Worm (Caenorhabditis elegans) whole organism, midembryonic: Measurements from ENCODE around the gene srz-10.
"Not testable (repeated sequence)": the region's sequence is repeated elsewhere in the genome, so short reads cannot be mapped to it uniquely, and the experiment has no call there.

Experiments used
- T22C8.4 ChIP-seq: fragments of 200-800 bp; sonication (Bioruptor generic); IDR thresholded peaks from 2 replicates; pipeline ENCODE4 v1.3.6; 2022; ENCODE audit warnings: missing genetic modification characterization, missing compliant biosample characterization
- cog-1 ChIP-seq: sonication (generic microtip); optimal IDR thresholded peaks from 2 replicates; lab custom pipeline; 2016; ENCODE audit warnings: missing genetic modification characterization, missing compliant biosample characterization
- flt-1 ChIP-seq: fragments of 200-800 bp; sonication (Bioruptor generic); IDR thresholded peaks from 2 replicates; pipeline ENCODE4 v1.3.6; 2022; ENCODE audit warnings: missing genetic modification characterization, missing compliant biosample characterization
- klf-2 ChIP-seq: fragments of 200-800 bp; sonication (Bioruptor generic); conservative IDR thresholded peaks from 2 replicates; pipeline ENCODE4 v1.3.6; 2022; ENCODE audit warnings: missing genetic modification reagents, missing genetic modification characterization, missing compliant biosample characterization
- med-1 ChIP-seq: sonication (generic microtip); optimal IDR thresholded peaks from 2 replicates; lab custom pipeline; 2017; ENCODE audit warnings: missing genetic modification characterization, mild to moderate bottlenecking, missing compliant biosample characterization, antibody characterized with exemption, missing genetic modification reagents; ENCODE audit not compliant: insufficient read depth
- ref-1 ChIP-seq: fragments of 200-800 bp; sonication (Bioruptor generic); conservative IDR thresholded peaks from 2 replicates; pipeline ENCODE4 v1.3.6; 2022; ENCODE audit warnings: missing genetic modification reagents, missing genetic modification characterization, missing compliant biosample characterization
- tab-1 ChIP-seq: fragments of 200-800 bp; sonication (Bioruptor generic); IDR thresholded peaks from 2 replicates; pipeline ENCODE4 v1.3.6; 2022; ENCODE audit warnings: missing genetic modification characterization, missing compliant biosample characterization
- ztf-23 ChIP-seq: fragments of 200-800 bp; sonication (Bioruptor generic); IDR thresholded peaks from 2 replicates; pipeline ENCODE4 v1.3.6; 2022; ENCODE audit warnings: missing genetic modification reagents, missing genetic modification characterization, missing compliant biosample characterization
- ztf-29 ChIP-seq: fragments of 200-800 bp; sonication (Bioruptor generic); IDR thresholded peaks from 2 replicates; pipeline ENCODE4 v1.3.6; 2022; ENCODE audit warnings: missing genetic modification reagents, missing genetic modification characterization, missing compliant biosample characterization

Gene srz-10

DNA sequence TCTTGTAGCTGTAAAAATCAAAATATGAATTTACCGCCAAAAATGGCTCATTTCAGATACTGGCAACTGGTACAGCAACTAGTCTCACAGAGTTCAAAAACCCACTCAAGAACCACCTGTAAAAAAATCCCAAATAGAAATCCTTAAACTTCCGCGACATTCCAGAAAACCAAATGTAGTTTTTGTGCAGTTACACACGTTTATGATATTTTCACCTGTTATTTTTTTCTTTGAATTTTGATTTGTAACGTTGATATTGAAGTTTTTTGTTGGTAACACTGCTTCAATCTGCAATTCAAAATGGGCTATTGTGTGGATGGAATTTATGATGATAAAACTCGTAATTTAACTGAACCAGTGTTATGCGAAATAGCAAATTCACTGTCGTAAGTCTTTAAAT, 24.0 kb upstream of the srz-10 start, which contains the start of gene srw-113:
Gene srw-113 (plus strand): TSS at position 301 of the 400 bp plus-strand sequence.
- TF ChIP-seq med-1 (GFP tag; lab: Kevin White, UChicago), result no peak
- TF ChIP-seq ref-1 (GFP tag; lab: Robert Waterston, UW), result no peak
- no peak for TF ChIP-seq cog-1 (tag; lab: Kevin White, UChicago)
- no peak for TF ChIP-seq ztf-23
- no peak for TF ChIP-seq T22C8.4 (GFP tag; lab: Robert Waterston, UW)
- TF ChIP-seq ztf-29 (GFP tag; lab: Robert Waterston, UW), result no peak
- TF ChIP-seq flt-1 (GFP tag; lab: Robert Waterston, UW), result no peak
- no peak for TF ChIP-seq klf-2 (GFP tag; lab: Robert Waterston, UW)
- no peak for TF ChIP-seq tab-1 (GFP tag; lab: Robert Waterston, UW)

DNA sequence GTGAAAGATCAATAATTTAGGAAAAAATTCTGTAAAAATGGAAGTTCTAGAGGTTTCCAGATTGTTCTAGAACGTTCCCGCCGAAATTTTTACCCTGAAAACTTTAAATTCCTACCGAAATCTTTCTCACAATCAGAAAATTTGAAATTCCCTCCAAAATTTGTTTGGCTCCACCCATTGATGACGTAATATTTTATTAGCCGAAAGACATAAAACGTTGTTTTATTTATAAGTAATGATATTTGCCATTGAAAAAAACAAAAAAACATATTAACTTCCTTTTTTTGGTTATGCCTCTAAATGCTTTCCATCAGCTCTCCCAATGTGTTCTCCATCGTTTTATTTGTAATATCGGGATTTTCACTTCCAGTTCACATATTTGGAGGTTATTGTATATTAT, 21.4 kb upstream of the srz-10 start, which contains the start of gene srh-295:
Gene srh-295 (plus strand): TSS at position 301 of the 400 bp plus-strand sequence.
- TF ChIP-seq ztf-29 (GFP tag; lab: Robert Waterston, UW), result no peak
- no peak for TF ChIP-seq T22C8.4 (GFP tag; lab: Robert Waterston, UW)
- TF ChIP-seq tab-1 (GFP tag; lab: Robert Waterston, UW), result no peak
- no peak for TF ChIP-seq klf-2 (GFP tag; lab: Robert Waterston, UW)
- TF ChIP-seq ztf-23, result no peak
- no peak for TF ChIP-seq med-1 (GFP tag; lab: Kevin White, UChicago)
- no peak for TF ChIP-seq flt-1 (GFP tag; lab: Robert Waterston, UW)
- TF ChIP-seq cog-1 (tag; lab: Kevin White, UChicago), result no peak
- TF ChIP-seq ref-1 (GFP tag; lab: Robert Waterston, UW), result no peak

DNA sequence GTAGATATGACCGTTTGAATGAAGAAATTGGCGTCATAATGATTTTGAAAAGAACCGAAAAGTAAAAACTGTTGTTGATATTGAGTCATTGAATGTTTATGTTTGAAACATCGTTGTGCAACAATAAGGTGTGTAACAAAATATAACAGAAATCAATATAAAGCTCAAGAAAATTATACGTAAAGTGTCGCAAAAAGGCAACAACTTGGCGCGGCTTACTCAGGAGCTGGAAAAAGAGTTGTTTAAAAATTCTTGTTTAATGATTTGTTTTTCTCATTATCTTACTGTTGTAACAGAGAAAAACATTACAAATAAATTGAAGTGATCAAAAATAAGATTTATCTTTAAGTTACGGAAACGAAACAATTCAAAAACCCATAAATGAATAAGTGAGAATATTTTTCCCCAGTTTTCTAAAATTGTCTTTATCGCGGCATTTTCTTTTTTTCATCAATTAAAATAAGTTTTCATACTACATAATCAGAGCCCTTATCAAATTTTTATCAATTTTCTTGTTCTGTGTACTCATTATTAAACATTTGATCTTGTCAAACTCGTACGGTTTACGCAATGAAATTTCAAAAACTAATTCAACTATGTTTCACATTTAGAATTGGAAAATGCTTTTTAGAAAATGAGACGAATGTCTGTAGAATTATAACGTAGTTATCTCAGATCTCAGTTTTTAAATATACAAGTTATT, 19.0 kb upstream of the srz-10 start, which contains the start of gene ZK1037.6:
Gene ZK1037.6 (minus strand): TSS at position 51 of the 703 bp plus-strand sequence.
- TF ChIP-seq tab-1 (GFP tag; lab: Robert Waterston, UW), result no peak
- no peak for TF ChIP-seq med-1 (GFP tag; lab: Kevin White, UChicago)
- no peak for TF ChIP-seq ztf-29 (GFP tag; lab: Robert Waterston, UW)
- TF ChIP-seq cog-1 (tag; lab: Kevin White, UChicago), result no peak
- no peak for TF ChIP-seq flt-1 (GFP tag; lab: Robert Waterston, UW)
- no peak for TF ChIP-seq ztf-23
- TF ChIP-seq ref-1 (GFP tag; lab: Robert Waterston, UW), result no peak

DNA sequence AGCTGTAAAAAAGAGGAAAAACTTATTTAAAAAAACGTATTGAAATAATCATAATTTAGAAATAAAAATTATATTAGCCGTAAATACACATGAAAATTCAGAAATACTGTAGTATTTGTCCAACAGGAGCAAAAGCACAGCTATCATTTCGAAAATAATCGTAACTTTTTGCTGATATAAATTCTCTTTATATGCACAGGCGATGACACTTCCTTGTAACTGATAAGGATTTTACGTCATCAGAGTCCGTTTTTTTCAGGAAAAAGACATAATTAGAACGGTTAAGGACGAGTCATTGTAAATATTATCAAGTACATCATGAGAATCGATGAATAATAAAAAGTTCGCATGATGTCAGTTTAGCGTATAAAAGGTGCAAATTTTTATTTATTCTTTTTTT, 14.5 kb upstream of the srz-10 start:
- TF ChIP-seq klf-2 (GFP tag; lab: Robert Waterston, UW) (no peak), med-1 (GFP tag; lab: Kevin White, UChicago) (no peak), cog-1 (tag; lab: Kevin White, UChicago) (no peak), T22C8.4 (GFP tag; lab: Robert Waterston, UW) (no peak)

DNA sequence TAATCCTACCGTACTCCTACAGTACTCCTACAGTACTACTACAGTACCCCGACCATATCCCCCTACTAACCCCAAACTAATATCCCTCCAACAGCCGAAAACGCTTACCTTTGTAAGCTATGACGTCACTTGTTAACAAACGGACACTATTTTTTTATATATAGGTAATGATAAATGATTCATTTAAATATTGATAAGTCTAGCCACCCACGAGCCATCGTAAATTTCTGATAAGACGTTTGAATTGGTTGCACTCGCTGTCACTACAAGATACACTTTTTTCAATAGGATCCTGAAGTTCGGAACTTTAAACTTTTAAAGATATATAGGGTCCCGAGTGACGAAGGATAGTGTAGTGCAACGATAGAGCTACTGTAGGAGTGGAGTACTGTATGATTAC, 13.8 kb upstream of the srz-10 start, which contains the start of gene nhr-247:
Gene nhr-247 (plus strand): TSS at position 330 of the 400 bp plus-strand sequence.
- not testable (repeated sequence) for TF ChIP-seq tab-1 (GFP tag; lab: Robert Waterston, UW); cog-1 (tag; lab: Kevin White, UChicago); T22C8.4 (GFP tag; lab: Robert Waterston, UW)

DNA sequence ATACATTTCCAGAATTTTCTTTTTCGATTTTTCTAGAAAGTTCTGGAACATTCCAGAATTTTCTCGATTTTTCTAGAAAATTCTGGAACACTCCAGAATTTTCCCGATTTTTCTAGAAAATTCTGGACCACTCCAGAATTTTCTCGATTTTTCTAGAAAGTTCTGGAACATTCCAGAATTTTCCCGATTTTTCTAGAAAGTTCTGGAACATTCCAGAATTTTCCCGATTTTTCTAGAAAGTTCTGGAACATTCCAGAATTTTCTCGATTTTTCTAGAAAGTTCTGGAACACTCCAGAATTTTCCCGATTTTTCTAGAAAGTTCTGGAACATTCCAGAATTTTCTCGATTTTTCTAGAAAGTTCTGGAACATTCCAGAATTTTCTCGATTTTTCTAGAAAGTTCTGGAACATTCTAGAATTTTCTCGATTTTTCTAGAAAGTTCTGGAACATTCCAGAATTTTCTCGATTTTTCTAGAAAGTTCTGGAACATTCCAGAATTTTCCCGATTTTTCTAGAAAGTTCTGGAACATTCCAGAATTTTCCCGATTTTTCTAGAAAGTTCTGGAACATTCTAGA, 11.9 kb upstream of the srz-10 start:
- TF ChIP-seq flt-1 (GFP tag; lab: Robert Waterston, UW), result peak; percentile 84

DNA sequence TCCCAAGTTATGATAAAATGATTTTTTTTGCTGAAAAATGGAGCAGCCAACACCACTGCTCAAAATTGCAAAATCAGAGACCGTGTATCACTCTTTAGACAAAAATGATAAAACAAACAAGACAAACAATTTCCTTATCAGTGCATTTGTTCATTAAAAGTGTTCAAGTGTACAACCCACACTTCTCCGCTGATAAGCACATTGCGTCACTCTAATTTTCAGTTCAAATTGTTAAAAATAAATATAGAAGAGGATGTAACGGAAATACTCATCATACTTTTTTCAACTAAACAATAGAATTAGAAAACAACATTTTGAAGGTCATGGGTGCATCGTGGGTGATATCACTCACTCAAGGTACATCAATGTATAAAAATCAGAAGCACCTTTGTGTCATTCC, 9.7 kb upstream of the srz-10 start, which contains the start of gene nhr-291:
Gene nhr-291 (plus strand): TSS at position 324 of the 400 bp plus-strand sequence.
- TF ChIP-seq flt-1 (GFP tag; lab: Robert Waterston, UW) (no peak), med-1 (GFP tag; lab: Kevin White, UChicago) (no peak), ztf-23 (no peak), ztf-29 (GFP tag; lab: Robert Waterston, UW) (no peak), T22C8.4 (GFP tag; lab: Robert Waterston, UW) (no peak), klf-2 (GFP tag; lab: Robert Waterston, UW) (no peak), cog-1 (tag; lab: Kevin White, UChicago) (no peak), tab-1 (GFP tag; lab: Robert Waterston, UW) (no peak)

DNA sequence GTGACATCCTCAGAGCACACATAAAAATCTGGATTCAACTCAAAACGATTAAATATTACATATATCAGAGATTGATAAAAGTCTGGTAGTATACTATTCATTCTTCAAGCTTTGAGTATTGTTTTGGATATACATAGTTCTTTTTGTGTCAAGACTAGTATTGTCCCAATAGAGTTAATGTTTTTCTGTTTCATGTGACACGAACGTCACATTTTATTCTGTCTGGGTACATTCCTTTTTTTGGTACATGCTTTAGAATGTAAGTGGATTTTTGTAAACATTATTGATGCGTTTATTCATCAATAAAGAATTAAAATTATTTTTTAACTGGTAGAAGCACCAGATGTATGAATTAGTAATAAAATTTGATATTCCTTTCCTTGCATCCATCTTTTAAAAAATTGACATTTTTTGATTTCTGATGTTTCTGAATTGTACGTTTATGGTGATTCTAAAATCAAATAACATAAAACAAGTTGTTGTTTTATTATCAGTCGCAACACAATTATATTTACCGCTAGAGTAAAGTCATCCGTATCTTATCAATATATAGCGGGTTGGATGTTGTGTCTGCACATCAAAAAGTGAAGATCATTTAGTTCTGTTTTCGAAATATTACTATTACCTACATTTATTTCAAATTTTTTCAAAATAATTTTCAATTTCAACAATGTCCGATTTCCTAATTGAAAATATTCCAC, 7.1 kb upstream of the srz-10 start, which contains the start of the genes srt-22 and nhr-246:
Gene srt-22 (minus strand): TSS at position 101 of the 701 bp plus-strand sequence.
Gene nhr-246 (plus strand): TSS at position 651 of the 701 bp plus-strand sequence.
- no peak for TF ChIP-seq tab-1 (GFP tag; lab: Robert Waterston, UW)
- no peak for TF ChIP-seq ztf-23
- no peak for TF ChIP-seq klf-2 (GFP tag; lab: Robert Waterston, UW)
- no peak for TF ChIP-seq T22C8.4 (GFP tag; lab: Robert Waterston, UW)
- no peak for TF ChIP-seq ref-1 (GFP tag; lab: Robert Waterston, UW)
- TF ChIP-seq med-1 (GFP tag; lab: Kevin White, UChicago), result no peak
- TF ChIP-seq ztf-29 (GFP tag; lab: Robert Waterston, UW), result no peak
- no peak for TF ChIP-seq cog-1 (tag; lab: Kevin White, UChicago)
- no peak for TF ChIP-seq flt-1 (GFP tag; lab: Robert Waterston, UW)

DNA sequence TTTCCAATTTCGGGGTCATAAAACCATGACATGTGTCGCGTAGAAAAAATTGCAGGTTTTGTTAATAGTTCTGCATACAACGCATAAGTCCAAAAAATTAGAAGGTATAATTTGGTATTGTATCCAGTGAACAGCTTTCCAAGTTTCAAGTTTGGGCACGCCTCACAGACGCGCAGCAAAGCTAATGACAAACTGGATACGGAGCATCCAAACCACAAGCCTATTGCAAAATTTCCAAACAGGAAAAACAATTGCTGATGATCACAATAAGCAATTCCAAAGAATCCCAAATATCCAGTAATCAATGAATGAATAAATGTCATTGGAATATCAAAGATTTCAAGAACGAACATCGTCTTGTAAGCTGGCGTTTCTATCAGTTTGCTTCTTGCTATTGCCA, 4.6 kb upstream of the srz-10 start:
- TF ChIP-seq med-1 (GFP tag; lab: Kevin White, UChicago), result no peak
- TF ChIP-seq cog-1 (tag; lab: Kevin White, UChicago), result no peak
- no peak for TF ChIP-seq ztf-29 (GFP tag; lab: Robert Waterston, UW)
- no peak for TF ChIP-seq ztf-23
- TF ChIP-seq flt-1 (GFP tag; lab: Robert Waterston, UW), result no peak
- TF ChIP-seq tab-1 (GFP tag; lab: Robert Waterston, UW), result no peak
- TF ChIP-seq T22C8.4 (GFP tag; lab: Robert Waterston, UW), result no peak
